Worm (Caenorhabditis elegans) whole organism, late embryonic: ENCODE measurements around the gene tdpo-1.
A peak's percentile ranks its signal among the peaks of the same experiment; 100 is the strongest.

Source experiments
- C08G9.2 ChIP-seq: sonication (generic microtip); optimal IDR thresholded peaks from 2 replicates; lab custom pipeline; 2016; ENCODE audit warnings: mild to moderate bottlenecking, missing genetic modification characterization, moderate library complexity, missing compliant biosample characterization
- C38D4.7 ChIP-seq: fragments of 200-800 bp; sonication (Bioruptor generic); optimal IDR thresholded peaks from 2 replicates; lab custom pipeline; 2018; ENCODE audit warnings: mild to moderate bottlenecking, missing genetic modification characterization, moderate library complexity, missing compliant biosample characterization
- F13H6.1 ChIP-seq: sonication (generic microtip); optimal IDR thresholded peaks from 2 replicates; lab custom pipeline; 2016; ENCODE audit warnings: missing genetic modification characterization, missing compliant biosample characterization
- Y22D7AL.16 ChIP-seq: sonication (generic microtip); optimal IDR thresholded peaks from 2 replicates; lab custom pipeline; 2016; ENCODE audit warnings: missing genetic modification characterization, missing compliant biosample characterization
- ama-1 ChIP-seq: fragments of 150-350 bp; optimal IDR thresholded peaks from 2 replicates; lab custom pipeline; 2014
- ceh-18 ChIP-seq: sonication (generic microtip); optimal IDR thresholded peaks from 2 replicates; lab custom pipeline; 2016; ENCODE audit warnings: missing genetic modification characterization, missing compliant biosample characterization
- ceh-19 ChIP-seq: fragments of 200-800 bp; sonication (Bioruptor generic); optimal IDR thresholded peaks from 2 replicates; lab custom pipeline; 2018; ENCODE audit warnings: mild to moderate bottlenecking, missing genetic modification characterization, missing compliant biosample characterization
- ceh-2 ChIP-seq: sonication (generic microtip); optimal IDR thresholded peaks from 2 replicates; lab custom pipeline; 2016; ENCODE audit warnings: missing genotype, missing genetic modification characterization, missing compliant biosample characterization
- ceh-22 ChIP-seq: sonication (generic microtip); optimal IDR thresholded peaks from 2 replicates; lab custom pipeline; 2017; ENCODE audit warnings: missing biosample characterization, missing genetic modification characterization
- ceh-34 ChIP-seq: sonication (generic microtip); optimal IDR thresholded peaks from 2 replicates; lab custom pipeline; 2016; ENCODE audit warnings: mild to moderate bottlenecking, missing genetic modification characterization, missing compliant biosample characterization
- ceh-48 ChIP-seq: sonication (generic microtip); optimal IDR thresholded peaks from 2 replicates; lab custom pipeline; 2016; ENCODE audit warnings: missing genetic modification characterization, inconsistent platforms, missing compliant biosample characterization
- ceh-6 ChIP-seq: fragments of 200-800 bp; sonication (Bioruptor generic); optimal IDR thresholded peaks from 2 replicates; lab custom pipeline; 2018; ENCODE audit warnings: mild to moderate bottlenecking, missing genetic modification characterization, missing compliant biosample characterization
- ceh-9 ChIP-seq: sonication (generic microtip); optimal IDR thresholded peaks from 2 replicates; lab custom pipeline; 2016; ENCODE audit warnings: mild to moderate bottlenecking, missing genetic modification characterization, inconsistent platforms, missing compliant biosample characterization
- dmd-4 ChIP-seq: sonication (generic microtip); optimal IDR thresholded peaks from 2 replicates; lab custom pipeline; 2016; ENCODE audit warnings: borderline replicate concordance, missing genetic modification characterization, missing compliant biosample characterization
- elt-2 ChIP-seq: sonication (generic microtip); optimal IDR thresholded peaks from 2 replicates; lab custom pipeline; 2016; ENCODE audit warnings: missing genetic modification reagents, missing genetic modification characterization, missing compliant biosample characterization
- elt-4 ChIP-seq: sonication (generic microtip); optimal IDR thresholded peaks from 2 replicates; lab custom pipeline; 2016; ENCODE audit warnings: missing genetic modification characterization, missing compliant biosample characterization
- eyg-1 ChIP-seq: sonication (generic microtip); optimal IDR thresholded peaks from 2 replicates; lab custom pipeline; 2016; ENCODE audit warnings: missing genotype, missing genetic modification characterization, missing compliant biosample characterization
- fkh-10 ChIP-seq: fragments of 150-350 bp; optimal IDR thresholded peaks from 2 replicates; lab custom pipeline; 2014; ENCODE audit warnings: missing biosample characterization, missing genetic modification reagents, missing genetic modification characterization
- fkh-6 ChIP-seq: sonication (generic microtip); optimal IDR thresholded peaks from 2 replicates; lab custom pipeline; 2016; ENCODE audit warnings: missing genetic modification characterization, missing compliant biosample characterization
- hlh-13 ChIP-seq: fragments of 200-800 bp; sonication (Bioruptor generic); optimal IDR thresholded peaks from 2 replicates; lab custom pipeline; 2018; ENCODE audit warnings: mild to moderate bottlenecking, missing genetic modification characterization, missing compliant biosample characterization
- hlh-15 ChIP-seq: sonication (generic microtip); optimal IDR thresholded peaks from 2 replicates; lab custom pipeline; 2016; ENCODE audit warnings: missing genetic modification characterization, missing compliant biosample characterization
- hlh-8 ChIP-seq: sonication (generic microtip); optimal IDR thresholded peaks from 2 replicates; lab custom pipeline; 2016; ENCODE audit warnings: missing genotype, missing genetic modification characterization, missing compliant biosample characterization
- lin-11 ChIP-seq: fragments of 200-800 bp; sonication (Bioruptor generic); optimal IDR thresholded peaks from 2 replicates; lab custom pipeline; 2018; ENCODE audit warnings: mild to moderate bottlenecking, missing genetic modification characterization, missing compliant biosample characterization
- mec-3 ChIP-seq: sonication (generic microtip); optimal IDR thresholded peaks from 2 replicates; lab custom pipeline; 2016; ENCODE audit warnings: borderline replicate concordance, missing genetic modification characterization, missing compliant biosample characterization
- nhr-11 ChIP-seq: fragments of 150-350 bp; optimal IDR thresholded peaks from 2 replicates; lab custom pipeline; 2014; ENCODE audit warnings: missing biosample characterization, missing genetic modification characterization
- nhr-232 ChIP-seq: sonication (generic microtip); optimal IDR thresholded peaks from 2 replicates; lab custom pipeline; 2016; ENCODE audit warnings: missing genetic modification characterization, missing compliant biosample characterization
- npax-4 ChIP-seq: sonication (generic microtip); optimal IDR thresholded peaks from 2 replicates; lab custom pipeline; 2016; ENCODE audit warnings: missing genetic modification characterization, missing compliant biosample characterization
- pag-3 ChIP-seq: sonication (generic microtip); optimal IDR thresholded peaks from 2 replicates; lab custom pipeline; 2016; ENCODE audit warnings: missing compliant biosample characterization, missing genetic modification characterization, borderline replicate concordance
- pat-9 ChIP-seq: fragments of 200-800 bp; sonication (Bioruptor generic); optimal IDR thresholded peaks from 2 replicates; lab custom pipeline; 2018; ENCODE audit warnings: mild to moderate bottlenecking, missing genetic modification characterization, moderate library complexity, missing compliant biosample characterization
- pha-4 ChIP-seq: fragments of 150-350 bp; optimal IDR thresholded peaks from 2 replicates; lab custom pipeline; 2018; ENCODE audit warnings: missing biosample characterization, missing genetic modification reagents, missing genetic modification characterization
- pros-1 ChIP-seq: fragments of 150-350 bp; optimal IDR thresholded peaks from 2 replicates; lab custom pipeline; 2014; ENCODE audit warnings: missing biosample characterization, missing genetic modification reagents, missing genetic modification characterization
- ref-2 ChIP-seq: sonication (generic microtip); optimal IDR thresholded peaks from 2 replicates; lab custom pipeline; 2016; ENCODE audit warnings: missing genetic modification characterization, missing compliant biosample characterization
- sdc-2 ChIP-seq: sonication (generic microtip); optimal IDR thresholded peaks from 2 replicates; lab custom pipeline; 2016; ENCODE audit warnings: missing genotype, missing genetic modification characterization, missing compliant biosample characterization
- sox-4 ChIP-seq: sonication (generic microtip); optimal IDR thresholded peaks from 2 replicates; lab custom pipeline; 2017; ENCODE audit warnings: mild to moderate bottlenecking, missing genetic modification characterization, inconsistent platforms, missing compliant biosample characterization
- tbx-2 ChIP-seq: sonication (generic microtip); optimal IDR thresholded peaks from 2 replicates; lab custom pipeline; 2016; ENCODE audit warnings: missing genetic modification characterization, missing compliant biosample characterization
- ttx-3 ChIP-seq: sonication (generic microtip); optimal IDR thresholded peaks from 2 replicates; lab custom pipeline; 2016; ENCODE audit warnings: missing genetic modification reagents, missing genetic modification characterization, missing compliant biosample characterization
- unc-42 ChIP-seq: sonication (generic microtip); optimal IDR thresholded peaks from 2 replicates; lab custom pipeline; 2016; ENCODE audit warnings: missing genotype, missing genetic modification characterization, missing compliant biosample characterization
- unc-55 ChIP-seq: sonication (generic microtip); optimal IDR thresholded peaks from 2 replicates; lab custom pipeline; 2017; ENCODE audit warnings: missing biosample characterization, missing genetic modification reagents, missing genetic modification characterization
- unc-86 ChIP-seq: sonication (generic microtip); optimal IDR thresholded peaks from 2 replicates; lab custom pipeline; 2016; ENCODE audit warnings: missing genetic modification characterization, missing compliant biosample characterization
- zip-5 ChIP-seq: sonication (generic microtip); optimal IDR thresholded peaks from 2 replicates; lab custom pipeline; 2016; ENCODE audit warnings: missing genetic modification characterization, missing compliant biosample characterization

Gene tdpo-1

ce11 chrIV:1953132-1953629, 6.5 kb upstream of the tdpo-1 start, which contains the start of gene F52C12.2:
Gene F52C12.2 (plus strand): TSS chrIV:1953579.
- TF ChIP-seq sox-4 (tag; lab: Kevin White, UChicago) (no peak), elt-2 (tag; lab: Kevin White, UChicago) (peak; percentile 45), dmd-4 (tag; lab: Kevin White, UChicago) (no peak), unc-42 (tag; lab: Kevin White, UChicago) (peak; percentile 63), ceh-9 (tag; lab: Kevin White, UChicago) (no peak), mec-3 (tag; lab: Kevin White, UChicago) (no peak), unc-86 (tag; lab: Kevin White, UChicago) (peak; percentile 19), ceh-48 (tag; lab: Kevin White, UChicago) (peak; percentile 5), fkh-10 (GFP tag; lab: Kevin White, UChicago) (no peak), fkh-6 (tag; lab: Kevin White, UChicago) (no peak), pros-1 (tag; lab: Kevin White, UChicago) (no peak)
- TF ChIP-seq, all 69 proteins: peak for 4

- TF ChIP-seq ref-2 (tag; lab: Kevin White, UChicago) (no peak), C38D4.7 (GFP tag; lab: Kevin White, UChicago) (no peak), ttx-3 (tag; lab: Kevin White, UChicago) (no peak), elt-4 (no peak), F13H6.1 (tag; lab: Kevin White, UChicago) (no peak), ceh-22 (tag; lab: Kevin White, UChicago) (no peak), ceh-19 (GFP tag; lab: Kevin White, UChicago) (no peak), sox-4 (tag; lab: Kevin White, UChicago) (no peak), sdc-2 (tag; lab: Kevin White, UChicago) (no peak), pat-9 (tag; lab: Kevin White, UChicago) (no peak), ceh-6 (GFP tag; lab: Kevin White, UChicago) (no peak), npax-4 (no peak), ceh-9 (tag; lab: Kevin White, UChicago) (no peak)
Measured at ce11 chrIV:1956411-1956810, 3.2 kb upstream of the tdpo-1 start, which contains the start of gene F52C12.6. Gene F52C12.6 (plus strand): TSS chrIV:1956711.

- no peak for TF ChIP-seq ceh-2 (tag; lab: Kevin White, UChicago)
- TF ChIP-seq eyg-1 (tag; lab: Kevin White, UChicago): no peak
- no peak for TF ChIP-seq ceh-9 (tag; lab: Kevin White, UChicago)
- no peak for TF ChIP-seq lin-11 (tag; lab: Kevin White, UChicago)
- TF ChIP-seq pha-4 (tag; lab: Kevin White, UChicago): no peak
- TF ChIP-seq ama-1: no peak
- TF ChIP-seq pag-3: no peak
- no peak for TF ChIP-seq hlh-13 (GFP tag; lab: Kevin White, UChicago)
Measured at ce11 chrIV:1963247-1963646, 3.6 kb downstream of the tdpo-1 start, which contains the start of gene ulp-3. Gene ulp-3 (plus strand): TSS chrIV:1963634.

ce11 chrIV:1964057-1964456, 4.4 kb downstream of the tdpo-1 start:
- TF ChIP-seq nhr-11 (tag; lab: Kevin White, UChicago) (no peak), ceh-18 (tag; lab: Kevin White, UChicago) (no peak), nhr-232 (tag; lab: Kevin White, UChicago) (no peak), tbx-2 (tag; lab: Kevin White, UChicago) (no peak), pag-3 (no peak), hlh-15 (tag; lab: Kevin White, UChicago) (no peak), C08G9.2 (no peak), unc-86 (tag; lab: Kevin White, UChicago) (no peak), Y22D7AL.16 (tag; lab: Kevin White, UChicago) (no peak), zip-5 (tag; lab: Kevin White, UChicago) (no peak), hlh-8 (tag; lab: Kevin White, UChicago) (no peak), npax-4 (no peak), ceh-34 (tag; lab: Kevin White, UChicago) (no peak), pat-9 (tag; lab: Kevin White, UChicago) (no peak), mec-3 (tag; lab: Kevin White, UChicago) (no peak), unc-55 (GFP tag; lab: Kevin White, UChicago) (no peak)
- TF ChIP-seq, all 69 proteins: peak for 0
